Fruit fly (Drosophila melanogaster) whole organism, prepupa: Measurements from ENCODE around the gene CG7179.
A peak's percentile ranks its signal among the peaks of the same experiment; 100 is the strongest.
"Not testable (repeated sequence)": the region's sequence is repeated elsewhere in the genome, so short reads cannot be mapped to it uniquely, and the experiment has no call there.

Source experiments
- CG10669 ChIP-seq: fragments of 200-800 bp; sonication (Bioruptor generic); optimal IDR thresholded peaks from 3 replicates; lab custom pipeline; 2018; ENCODE audit warnings: missing biosample characterization, mild to moderate bottlenecking, missing genetic modification characterization, moderate library complexity
- CG1621 ChIP-seq: fragments of 200-800 bp; sonication (Bioruptor generic); optimal IDR thresholded peaks from 3 replicates; lab custom pipeline; 2018; ENCODE audit warnings: missing biosample characterization, mild to moderate bottlenecking, missing genetic modification characterization
- CG32006 ChIP-seq: fragments of 200-800 bp; sonication (Bioruptor generic); optimal IDR thresholded peaks from 3 replicates; lab custom pipeline; 2017; ENCODE audit warnings: missing biosample characterization, mild to moderate bottlenecking, missing genetic modification characterization
- CG34406 ChIP-seq: fragments of 200-800 bp; sonication (Bioruptor generic); optimal IDR thresholded peaks from 3 replicates; lab custom pipeline; 2016; ENCODE audit warnings: missing biosample characterization, missing genetic modification characterization
- CG3919 ChIP-seq: fragments of 200-800 bp; sonication (Bioruptor generic); optimal IDR thresholded peaks from 3 replicates; lab custom pipeline; 2016; ENCODE audit warnings: missing biosample characterization, missing genetic modification characterization
- CG9139 ChIP-seq: fragments of 200-800 bp; sonication (Bioruptor generic); optimal IDR thresholded peaks from 3 replicates; lab custom pipeline; 2017; ENCODE audit warnings: missing biosample characterization, mild to moderate bottlenecking, missing genetic modification characterization
- Hr39 ChIP-seq: fragments of 200-800 bp; sonication (Bioruptor generic); optimal IDR thresholded peaks from 2 replicates; lab custom pipeline; 2016; ENCODE audit warnings: missing biosample characterization, missing genetic modification characterization
- Hr4 ChIP-seq: fragments of 200-800 bp; sonication (Bioruptor generic); optimal IDR thresholded peaks from 3 replicates; lab custom pipeline; 2016; ENCODE audit warnings: missing biosample characterization, missing genetic modification characterization
- OdsH ChIP-seq: fragments of 200-800 bp; sonication (Bioruptor generic); optimal IDR thresholded peaks from 3 replicates; lab custom pipeline; 2016; ENCODE audit warnings: missing biosample characterization, missing genetic modification characterization
- cyc ChIP-seq: fragments of 200-800 bp; sonication (Bioruptor generic); optimal IDR thresholded peaks from 3 replicates; lab custom pipeline; 2016; ENCODE audit warnings: missing biosample characterization, missing genetic modification characterization
- lz ChIP-seq: fragments of 200-800 bp; sonication (Bioruptor generic); optimal IDR thresholded peaks from 3 replicates; lab custom pipeline; 2016; ENCODE audit warnings: missing biosample characterization, missing genetic modification characterization
- svp ChIP-seq: fragments of 200-800 bp; sonication (Bioruptor generic); peaks from one replicate; lab custom pipeline; 2016; ENCODE audit warnings: missing biosample characterization, missing genetic modification characterization

The CG7179 gene

DNA sequence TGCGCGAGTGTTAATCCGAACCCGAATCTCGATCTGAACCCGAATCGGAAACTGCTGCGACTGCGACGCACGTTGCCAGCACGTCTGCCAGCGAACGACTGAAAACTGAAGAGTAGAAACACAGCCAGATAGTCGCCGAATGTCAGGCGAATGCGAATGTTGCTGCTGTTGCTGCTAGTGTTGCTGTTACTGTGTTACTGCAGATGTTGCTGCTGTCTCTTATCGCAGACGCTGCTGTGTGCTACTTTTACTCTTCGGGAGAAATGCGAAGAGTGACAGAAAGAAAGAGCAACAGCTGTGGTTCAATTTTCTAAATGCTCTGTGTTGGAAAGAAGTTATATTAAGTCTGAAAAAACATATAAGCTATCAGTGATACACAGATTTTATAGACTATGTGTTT lies 39.1 kb downstream of the CG7179 start, which contains the start of gene CG31904:
Gene CG31904 (minus strand): TSS at position 101 of the 400 bp plus-strand sequence.
- TF ChIP-seq CG3919; Hr4 (GFP tag; lab: Kevin White, UChicago); CG34406 (GFP tag; lab: Kevin White, UChicago): not testable (repeated sequence)

DNA sequence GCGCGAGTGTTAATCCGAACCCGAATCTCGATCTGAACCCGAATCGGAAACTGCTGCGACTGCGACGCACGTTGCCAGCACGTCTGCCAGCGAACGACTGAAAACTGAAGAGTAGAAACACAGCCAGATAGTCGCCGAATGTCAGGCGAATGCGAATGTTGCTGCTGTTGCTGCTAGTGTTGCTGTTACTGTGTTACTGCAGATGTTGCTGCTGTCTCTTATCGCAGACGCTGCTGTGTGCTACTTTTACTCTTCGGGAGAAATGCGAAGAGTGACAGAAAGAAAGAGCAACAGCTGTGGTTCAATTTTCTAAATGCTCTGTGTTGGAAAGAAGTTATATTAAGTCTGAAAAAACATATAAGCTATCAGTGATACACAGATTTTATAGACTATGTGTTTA lies 45.3 kb downstream of the CG7179 start, which contains the start of gene CG13796:
Gene CG13796 (minus strand): TSS at position 101 of the 400 bp plus-strand sequence.
- not testable (repeated sequence) for TF ChIP-seq CG9139, CG3919, cyc

DNA sequence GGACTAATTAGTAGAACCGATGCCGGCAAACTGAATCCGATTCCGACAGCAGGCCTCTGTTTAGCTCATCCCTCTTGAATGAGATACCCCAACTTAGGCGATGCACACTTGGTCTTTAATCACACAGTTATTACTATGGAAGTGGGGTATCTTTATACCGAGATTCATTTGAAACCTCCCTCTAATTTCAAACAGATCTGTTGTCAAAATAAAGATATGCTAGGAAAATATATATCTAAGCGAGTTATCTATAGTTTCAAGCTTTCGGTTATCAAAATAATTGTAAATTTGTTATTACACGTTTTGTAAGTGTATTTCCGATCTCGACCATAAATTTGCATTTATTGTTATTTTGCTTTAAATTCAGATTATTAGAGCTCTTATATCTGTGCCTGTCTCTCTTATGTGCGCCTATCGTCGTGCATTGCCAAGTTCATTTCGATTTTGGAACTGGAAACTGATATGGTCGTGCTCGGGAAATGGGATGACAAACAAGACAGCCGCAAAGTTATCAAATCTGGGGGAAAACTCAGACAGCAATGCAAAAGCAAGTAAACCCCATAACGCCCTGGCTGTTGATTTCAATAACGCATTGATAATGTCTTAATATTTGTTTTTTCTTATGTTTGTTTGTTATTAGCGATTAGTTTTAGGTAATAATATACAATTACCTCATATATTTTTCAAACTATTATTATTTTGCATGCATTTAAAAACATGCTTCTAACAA lies 51.4 kb downstream of the CG7179 start, which contains the start of gene CG13795:
Gene CG13795 (minus strand): TSS at position 31 of the 730 bp plus-strand sequence.
- peak; percentile 70 for TF ChIP-seq svp (GFP tag; lab: Kevin White, UChicago)
- TF ChIP-seq lz (GFP tag; lab: Kevin White, UChicago) = peak; percentile 11
- TF ChIP-seq OdsH = peak; percentile 20
- TF ChIP-seq CG10669 = peak; percentile 24
- no peak for TF ChIP-seq CG1621 (tag; lab: Kevin White, UChicago)
- peak; percentile 37 for TF ChIP-seq Hr39
- TF ChIP-seq cyc = no peak
- peak; percentile 8 for TF ChIP-seq CG32006
